Worm (Caenorhabditis elegans) whole organism, late embryonic: Measurements from ENCODE around the gene klf-1.
"Not testable (repeated sequence)": the region's sequence is repeated elsewhere in the genome, so short reads cannot be mapped to it uniquely, and the experiment has no call there.

Experiments
- F13H6.1 ChIP-seq: sonication (generic microtip); optimal IDR thresholded peaks from 2 replicates; lab custom pipeline; 2016; ENCODE audit warnings: missing genetic modification characterization, missing compliant biosample characterization
- dve-1 ChIP-seq: sonication (generic microtip); optimal IDR thresholded peaks from 2 replicates; lab custom pipeline; 2017; ENCODE audit warnings: antibody characterized with exemption, mild to moderate bottlenecking, missing genetic modification characterization, missing compliant biosample characterization
- elt-2 ChIP-seq: sonication (generic microtip); optimal IDR thresholded peaks from 2 replicates; lab custom pipeline; 2016; ENCODE audit warnings: missing genetic modification reagents, missing genetic modification characterization, missing compliant biosample characterization
- pat-9 ChIP-seq: fragments of 200-800 bp; sonication (Bioruptor generic); optimal IDR thresholded peaks from 2 replicates; lab custom pipeline; 2018; ENCODE audit warnings: mild to moderate bottlenecking, missing genetic modification characterization, moderate library complexity, missing compliant biosample characterization
- pha-4 ChIP-seq: fragments of 150-350 bp; optimal IDR thresholded peaks from 2 replicates; lab custom pipeline; 2018; ENCODE audit warnings: missing biosample characterization, missing genetic modification reagents, missing genetic modification characterization

- not testable (repeated sequence) for TF ChIP-seq pat-9; dve-1; pha-4 (tag; lab: Kevin White, UChicago); F13H6.1; elt-2 (tag; lab: Kevin White, UChicago)
These were observed 7.4 kb downstream of the klf-1 start, which contains the start of gene F56F11.2 for ce11 chrIII:2881989-2882388.
